Fruit fly (Drosophila melanogaster) whole organism, adult: ENCODE data around the gene eIF3a.

Source experiments
- CG11617 ChIP-seq: fragments of 200-800 bp; sonication (Bioruptor generic); optimal IDR thresholded peaks from 2 replicates; lab custom pipeline; 2017; ENCODE audit warnings: mild to moderate bottlenecking, missing biosample characterization, missing genetic modification reagents, missing genetic modification characterization
- CG12768 ChIP-seq: fragments of 200-800 bp; sonication (Bioruptor generic); optimal IDR thresholded peaks from 2 replicates; lab custom pipeline; 2017; ENCODE audit warnings: missing biosample characterization, missing genetic modification characterization, mild to moderate bottlenecking, moderate library complexity, missing genetic modification reagents
- CG14711 ChIP-seq: fragments of 200-800 bp; sonication (Bioruptor generic); optimal IDR thresholded peaks from 2 replicates; lab custom pipeline; 2018; ENCODE audit warnings: missing biosample characterization, mild to moderate bottlenecking, missing genetic modification characterization, moderate library complexity
- CG1620 ChIP-seq: fragments of 200-800 bp; sonication (Bioruptor generic); optimal IDR thresholded peaks from 2 replicates; lab custom pipeline; 2016; ENCODE audit warnings: missing biosample characterization, missing genetic modification characterization
- CG33017 ChIP-seq: fragments of 200-800 bp; sonication (Bioruptor generic); optimal IDR thresholded peaks from 2 replicates; lab custom pipeline; 2018; ENCODE audit warnings: missing biosample characterization, mild to moderate bottlenecking, missing genetic modification characterization, moderate library complexity
- CG5204 ChIP-seq: fragments of 200-800 bp; sonication (Bioruptor generic); optimal IDR thresholded peaks from 2 replicates; lab custom pipeline; 2016; ENCODE audit warnings: missing biosample characterization, missing genetic modification characterization
- CG7045 ChIP-seq: fragments of 200-800 bp; sonication (Bioruptor generic); optimal IDR thresholded peaks from 2 replicates; lab custom pipeline; 2017; ENCODE audit warnings: missing biosample characterization, mild to moderate bottlenecking, missing genetic modification characterization
- CG7101 ChIP-seq: fragments of 200-800 bp; sonication (Bioruptor generic); optimal IDR thresholded peaks from 2 replicates; lab custom pipeline; 2018; ENCODE audit warnings: missing biosample characterization, mild to moderate bottlenecking, missing genetic modification characterization, moderate library complexity
- Clk ChIP-seq: fragments of 200-800 bp; sonication (Bioruptor generic); optimal IDR thresholded peaks from 2 replicates; lab custom pipeline; 2017; ENCODE audit warnings: missing biosample characterization, missing genetic modification characterization
- Crg-1 ChIP-seq: fragments of 200-800 bp; sonication (Bioruptor generic); optimal IDR thresholded peaks from 2 replicates; lab custom pipeline; 2016; ENCODE audit warnings: missing biosample characterization, missing genetic modification characterization
- Hr96 ChIP-seq: fragments of 200-800 bp; sonication (Bioruptor generic); optimal IDR thresholded peaks from 2 replicates; lab custom pipeline; 2016; ENCODE audit warnings: missing biosample characterization, missing genetic modification characterization
- Mnt ChIP-seq: fragments of 200-800 bp; sonication (Bioruptor generic); optimal IDR thresholded peaks from 2 replicates; lab custom pipeline; 2016; ENCODE audit warnings: missing biosample characterization, mild to moderate bottlenecking, missing genetic modification characterization
- bab1 ChIP-seq: fragments of 200-800 bp; sonication (Bioruptor generic); optimal IDR thresholded peaks from 3 replicates; lab custom pipeline; 2019; ENCODE audit warnings: missing biosample characterization, mild to moderate bottlenecking, missing genetic modification characterization, moderate library complexity
- cic ChIP-seq: fragments of 200-800 bp; sonication (Bioruptor generic); optimal IDR thresholded peaks from 2 replicates; lab custom pipeline; 2017; ENCODE audit warnings: missing biosample characterization, mild to moderate bottlenecking, missing genetic modification characterization, moderate library complexity
- cnc ChIP-seq, 2 experiments: fragments of >200 bp; optimal IDR thresholded peaks; 2 replicates each; lab custom pipeline; 2017
- kay ChIP-seq: fragments of 200-800 bp; sonication (Bioruptor generic); peaks from one replicate; lab custom pipeline; 2016; ENCODE audit warnings: missing biosample characterization, missing genetic modification characterization, borderline replicate concordance
- ovo ChIP-seq: fragments of 200-800 bp; sonication (Bioruptor generic); optimal IDR thresholded peaks from 2 replicates; lab custom pipeline; 2016; ENCODE audit warnings: missing biosample characterization, missing genetic modification characterization
- pad ChIP-seq: fragments of 200-800 bp; sonication (Bioruptor generic); optimal IDR thresholded peaks from 3 replicates; lab custom pipeline; 2017; ENCODE audit warnings: missing biosample characterization, missing genetic modification characterization, mild to moderate bottlenecking, moderate library complexity, missing genetic modification reagents
- tj ChIP-seq: fragments of 200-800 bp; sonication (Bioruptor generic); optimal IDR thresholded peaks from 3 replicates; lab custom pipeline; 2017; ENCODE audit warnings: missing biosample characterization, mild to moderate bottlenecking, missing genetic modification characterization, moderate library complexity
- toe ChIP-seq: fragments of 200-800 bp; sonication (Bioruptor generic); optimal IDR thresholded peaks from 2 replicates; lab custom pipeline; 2016; ENCODE audit warnings: missing biosample characterization, missing genetic modification characterization

eIF3a gene

dm6 chr3R:4433441-4434077 is at the start of gene eIF3a, which contains the start of gene CG1074:
Gene eIF3a, minus strand, starts transcription at chr3R:4433895.
Gene CG1074, plus strand, starts transcription at chr3R:4433965.
- TF ChIP-seq ovo: peak; percentile 40
- peak; percentile 84 for TF ChIP-seq CG11617 (GFP tag; lab: Kevin White, UChicago)
- TF ChIP-seq kay (GFP tag; lab: Kevin White, UChicago): no peak
- TF ChIP-seq cnc (optimal IDR thresholded peaks at IDR 0.05; lab: Kevin White, UChicago): no peak
- no peak for TF ChIP-seq Hr96 (GFP tag; lab: Kevin White, UChicago)
- peak; percentile 27 for TF ChIP-seq CG33017 (tag; lab: Kevin White, UChicago)
- TF ChIP-seq Clk: peak; percentile 57
- peak; percentile 61 for TF ChIP-seq CG7045 (GFP tag; lab: Kevin White, UChicago)
- TF ChIP-seq tj (GFP tag; lab: Kevin White, UChicago): peak; percentile 71
- peak; percentile 82 for TF ChIP-seq CG7101 (tag; lab: Kevin White, UChicago)
- TF ChIP-seq cic (GFP tag; lab: Kevin White, UChicago): peak; percentile 38
- TF ChIP-seq CG5204 (GFP tag; lab: Kevin White, UChicago): no peak
- peak; percentile 84 for TF ChIP-seq bab1 (GFP tag; lab: Kevin White, UChicago)
- TF ChIP-seq CG1620: peak; percentile 82
- TF ChIP-seq Mnt (GFP tag; lab: Kevin White, UChicago): peak; percentile 96
- TF ChIP-seq Crg-1: peak; percentile 64
- TF ChIP-seq pad (GFP tag; lab: Kevin White, UChicago): peak; percentile 66
- TF ChIP-seq toe (GFP tag; lab: Kevin White, UChicago): no peak
- TF ChIP-seq CG12768 (GFP tag; lab: Kevin White, UChicago): peak; percentile 70
- peak; percentile 63 for TF ChIP-seq CG14711 (tag; lab: Kevin White, UChicago)

- TF ChIP-seq toe (GFP tag; lab: Kevin White, UChicago): no peak
- TF ChIP-seq kay (GFP tag; lab: Kevin White, UChicago): no peak
- TF ChIP-seq CG11617 (GFP tag; lab: Kevin White, UChicago): no peak
- TF ChIP-seq CG5204 (GFP tag; lab: Kevin White, UChicago): no peak
- TF ChIP-seq CG12768 (GFP tag; lab: Kevin White, UChicago): no peak
- no peak for TF ChIP-seq CG1620
- TF ChIP-seq CG33017 (tag; lab: Kevin White, UChicago): no peak
- TF ChIP-seq Mnt (GFP tag; lab: Kevin White, UChicago): no peak
- TF ChIP-seq Clk: no peak
- no peak for TF ChIP-seq CG7101 (tag; lab: Kevin White, UChicago)
- TF ChIP-seq CG14711 (tag; lab: Kevin White, UChicago): no peak
Measured at dm6 chr3R:4480512-4480911, 46.8 kb upstream of the eIF3a start, which contains the start of gene sac. Gene sac, plus strand, starts transcription at chr3R:4480812.

- no peak for TF ChIP-seq ovo
- no peak for TF ChIP-seq toe (GFP tag; lab: Kevin White, UChicago)
- TF ChIP-seq Hr96 (GFP tag; lab: Kevin White, UChicago): no peak
- no peak for TF ChIP-seq Mnt (GFP tag; lab: Kevin White, UChicago)
- TF ChIP-seq cnc (optimal IDR thresholded peaks at IDR 0.05; lab: Kevin White, UChicago): peak; percentile 60 to 68
- TF ChIP-seq bab1 (GFP tag; lab: Kevin White, UChicago): no peak
- peak; percentile 94 for TF ChIP-seq kay (GFP tag; lab: Kevin White, UChicago)
- no peak for TF ChIP-seq CG11617 (GFP tag; lab: Kevin White, UChicago)
- TF ChIP-seq Clk: no peak
- TF ChIP-seq CG7045 (GFP tag; lab: Kevin White, UChicago): no peak
- TF ChIP-seq tj (GFP tag; lab: Kevin White, UChicago): peak; percentile 86
- TF ChIP-seq CG33017 (tag; lab: Kevin White, UChicago): no peak
- TF ChIP-seq CG12768 (GFP tag; lab: Kevin White, UChicago): no peak
- TF ChIP-seq CG5204 (GFP tag; lab: Kevin White, UChicago): no peak
- TF ChIP-seq cic (GFP tag; lab: Kevin White, UChicago): no peak
- TF ChIP-seq CG7101 (tag; lab: Kevin White, UChicago): no peak
- no peak for TF ChIP-seq CG1620
Measured at dm6 chr3R:4479038-4479988, 45.6 kb upstream of the eIF3a start, which contains the start of gene CG31523. Gene CG31523, minus strand, starts transcription at chr3R:4479207.

- TF ChIP-seq CG7101 (tag; lab: Kevin White, UChicago) (peak; percentile 83), toe (GFP tag; lab: Kevin White, UChicago) (peak; percentile 57), pad (GFP tag; lab: Kevin White, UChicago) (peak; percentile 42), Clk (peak; percentile 7), CG7045 (GFP tag; lab: Kevin White, UChicago) (peak; percentile 65), CG12768 (GFP tag; lab: Kevin White, UChicago) (peak; percentile 61), Crg-1 (no peak), CG1620 (peak; percentile 63), CG14711 (tag; lab: Kevin White, UChicago) (peak; percentile 79), CG33017 (tag; lab: Kevin White, UChicago) (peak; percentile 76), cnc (optimal IDR thresholded peaks at IDR 0.05; lab: Kevin White, UChicago) (no peak), cic (GFP tag; lab: Kevin White, UChicago) (peak; percentile 56), CG5204 (GFP tag; lab: Kevin White, UChicago) (peak; percentile 75), ovo (peak; percentile 11), Mnt (GFP tag; lab: Kevin White, UChicago) (peak; percentile 84), CG11617 (GFP tag; lab: Kevin White, UChicago) (peak; percentile 82), kay (GFP tag; lab: Kevin White, UChicago) (peak; percentile 91), Hr96 (GFP tag; lab: Kevin White, UChicago) (peak; percentile 69), tj (GFP tag; lab: Kevin White, UChicago) (peak; percentile 70), bab1 (GFP tag; lab: Kevin White, UChicago) (peak; percentile 84)
Measured at dm6 chr3R:4478220-4479037, 44.7 kb upstream of the eIF3a start.
